Fruit fly (Drosophila melanogaster): ENCODE results near the gene FucTD.

FucTD gene

dm6 chr3L:1442309-1442708 is 26.3 kb downstream of the FucTD start:
- peak; percentile 12 for TF ChIP-seq CG9948 (tag; optimal IDR thresholded peaks at IDR 0.05)
- peak; percentile 21 for TF ChIP-seq CG8159 (tag; optimal IDR thresholded peaks at IDR 0.05)
- TF ChIP-seq fd96Ca (GFP tag; IDR thresholded peaks at IDR 0.05): no peak
- peak; percentile 18 for TF ChIP-seq CG15710 (tag; optimal IDR thresholded peaks at IDR 0.05)
- TF ChIP-seq CG14655 (GFP tag; optimal IDR thresholded peaks at IDR 0.05): no peak

- TF ChIP-seq CG12605 (GFP tag; IDR thresholded peaks at IDR 0.05) (0 out of 2 replicates have a peak, but pooled peaks have one; percentile 14), D1 (tag; optimal IDR thresholded peaks at IDR 0.05) (no peak), CG15710 (tag; optimal IDR thresholded peaks at IDR 0.05) (peak; percentile 83), Pif1A (GFP tag; optimal IDR thresholded peaks at IDR 0.05) (peak; percentile 85), CG8301 (tag; optimal IDR thresholded peaks at IDR 0.05) (peak; percentile 60), CG34367 (tag; optimal IDR thresholded peaks at IDR 0.05) (peak; percentile 72), CG8159 (tag; optimal IDR thresholded peaks at IDR 0.05) (peak; percentile 73), CG4496 (GFP tag; IDR thresholded peaks at IDR 0.05) (peak; percentile 81), CG14655 (GFP tag; optimal IDR thresholded peaks at IDR 0.05) (peak; percentile 69), EcR (GFP tag; optimal IDR thresholded peaks at IDR 0.05) (no peak), CG13204 (GFP tag; optimal IDR thresholded peaks at IDR 0.05) (peak; percentile 50), Pif1B (GFP tag; optimal IDR thresholded peaks at IDR 0.05) (peak; percentile 83), CG17806 (tag; optimal IDR thresholded peaks at IDR 0.05) (peak; percentile 71), CG9948 (tag; optimal IDR thresholded peaks at IDR 0.05) (peak; percentile 75), Ets98B (GFP tag; IDR thresholded peaks at IDR 0.05) (peak; percentile 43; the same call in 1 of the 2 replicates), CG32121 (GFP tag; IDR thresholded peaks at IDR 0.05) (no peak), gl (tag; optimal IDR thresholded peaks at IDR 0.05) (peak; percentile 2), rn (GFP tag; IDR thresholded peaks at IDR 0.05) (peak; percentile 60; the same call in 1 of the 2 replicates), CG10348 (GFP tag; IDR thresholded peaks at IDR 0.05) (no peak), fd96Ca (GFP tag; IDR thresholded peaks at IDR 0.05) (peak; percentile 53; the same call in 1 of the 3 replicates), Snoo (tag; optimal IDR thresholded peaks at IDR 0.05) (peak; percentile 96)
Observed at dm6 chr3L:1442906-1443305, 26.9 kb downstream of the FucTD start.

- TF ChIP-seq CG10348 (GFP tag; IDR thresholded peaks at IDR 0.05) (no peak), CG17806 (tag; optimal IDR thresholded peaks at IDR 0.05) (no peak), EcR (GFP tag; optimal IDR thresholded peaks at IDR 0.05) (no peak), CG14655 (GFP tag; optimal IDR thresholded peaks at IDR 0.05) (no peak), CG15710 (tag; optimal IDR thresholded peaks at IDR 0.05) (no peak), fd96Ca (GFP tag; IDR thresholded peaks at IDR 0.05) (no peak)
Observed at dm6 chr3L:1447803-1448517, 31.9 kb downstream of the FucTD start.

dm6 chr3L:1450940-1451339 is 34.9 kb downstream of the FucTD start:
- no peak for TF ChIP-seq CG13204 (GFP tag; optimal IDR thresholded peaks at IDR 0.05)
- TF ChIP-seq CG8301 (tag; optimal IDR thresholded peaks at IDR 0.05): no peak
- TF ChIP-seq CG9948 (tag; optimal IDR thresholded peaks at IDR 0.05): peak; percentile 42
- no peak for TF ChIP-seq CG34367 (tag; optimal IDR thresholded peaks at IDR 0.05)
- no peak for TF ChIP-seq CG15710 (tag; optimal IDR thresholded peaks at IDR 0.05)
- TF ChIP-seq CG17806 (tag; optimal IDR thresholded peaks at IDR 0.05): peak; percentile 27
- TF ChIP-seq Pif1B (GFP tag; optimal IDR thresholded peaks at IDR 0.05): no peak
- TF ChIP-seq CG12605 (GFP tag; IDR thresholded peaks at IDR 0.05): no peak
- no peak for TF ChIP-seq rn (GFP tag; IDR thresholded peaks at IDR 0.05)
- no peak for TF ChIP-seq CG10348 (GFP tag; IDR thresholded peaks at IDR 0.05)
- peak; percentile 10 for TF ChIP-seq CG14655 (GFP tag; optimal IDR thresholded peaks at IDR 0.05)
- no peak for TF ChIP-seq Snoo (tag; optimal IDR thresholded peaks at IDR 0.05)
- TF ChIP-seq D1 (tag; optimal IDR thresholded peaks at IDR 0.05): no peak
- peak; percentile 2 for TF ChIP-seq Pif1A (GFP tag; optimal IDR thresholded peaks at IDR 0.05)
- 0 out of 3 replicates have a peak, but pooled peaks have one; percentile 40 for TF ChIP-seq CG4496 (GFP tag; IDR thresholded peaks at IDR 0.05)
- peak; percentile 54; the same call in 1 of the 3 replicates for TF ChIP-seq fd96Ca (GFP tag; IDR thresholded peaks at IDR 0.05)
- TF ChIP-seq CG32121 (GFP tag; IDR thresholded peaks at IDR 0.05): peak; percentile 41; the same call in 1 of the 2 replicates
- no peak for TF ChIP-seq EcR (GFP tag; optimal IDR thresholded peaks at IDR 0.05)
- no peak for TF ChIP-seq gl (tag; optimal IDR thresholded peaks at IDR 0.05)
- TF ChIP-seq Ets98B (GFP tag; IDR thresholded peaks at IDR 0.05): peak; percentile 28; the same call in 1 of the 2 replicates
- TF ChIP-seq CG8159 (tag; optimal IDR thresholded peaks at IDR 0.05): peak; percentile 26

- TF ChIP-seq CG15710 (tag; optimal IDR thresholded peaks at IDR 0.05): no peak
- TF ChIP-seq CG10348 (GFP tag; IDR thresholded peaks at IDR 0.05): no peak
- TF ChIP-seq Pif1B (GFP tag; optimal IDR thresholded peaks at IDR 0.05): peak; percentile 35
- peak; percentile 15 for TF ChIP-seq CG13204 (GFP tag; optimal IDR thresholded peaks at IDR 0.05)
- TF ChIP-seq CG14655 (GFP tag; optimal IDR thresholded peaks at IDR 0.05): no peak
- TF ChIP-seq Snoo (tag; optimal IDR thresholded peaks at IDR 0.05): peak; percentile 24
- no peak for TF ChIP-seq CG32121 (GFP tag; IDR thresholded peaks at IDR 0.05)
- TF ChIP-seq Pif1A (GFP tag; optimal IDR thresholded peaks at IDR 0.05): peak; percentile 31
- no peak for TF ChIP-seq CG4496 (GFP tag; IDR thresholded peaks at IDR 0.05)
- TF ChIP-seq CG8301 (tag; optimal IDR thresholded peaks at IDR 0.05): no peak
Observed at dm6 chr3L:1457281-1457680, 41.2 kb downstream of the FucTD start.

All from whole organism, pupa.